Worm (Caenorhabditis elegans): ENCODE data around the gene C01G10.9.
"Not testable (repeated sequence)": the region's sequence is repeated elsewhere in the genome, so short reads cannot be mapped to it uniquely, and the experiment has no call there.

DNA sequence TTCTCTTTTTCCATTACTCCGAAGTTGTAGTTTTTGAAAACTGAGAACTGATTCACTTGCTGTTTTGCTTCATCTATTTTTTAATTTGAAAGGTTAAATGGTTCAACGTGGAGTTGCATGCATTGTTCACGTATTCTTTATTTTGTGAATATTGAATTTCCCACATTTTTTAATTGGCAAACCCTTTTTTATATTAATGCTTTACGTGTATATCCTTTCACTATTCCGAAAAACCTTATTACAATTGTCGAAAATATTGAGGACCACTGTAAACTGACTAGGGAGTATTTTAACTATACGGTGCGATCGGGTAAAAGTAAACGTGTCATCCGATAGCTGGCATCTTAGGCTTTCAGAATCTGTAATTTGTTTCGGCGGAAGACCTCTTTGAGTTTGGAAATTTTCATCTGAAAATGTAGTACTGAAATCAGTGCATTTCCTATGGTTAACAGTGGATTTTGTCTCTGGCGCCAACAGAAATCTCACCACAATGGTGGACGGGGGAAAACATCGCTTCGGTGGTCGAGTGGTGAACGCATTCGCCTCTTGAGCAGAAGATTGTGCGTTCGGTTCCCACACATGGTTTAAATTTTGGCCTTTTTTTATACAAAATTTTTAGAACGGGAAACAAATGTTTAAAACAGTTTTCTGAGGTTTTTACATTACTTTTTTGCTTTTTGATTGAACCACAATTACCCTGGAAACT lies 23.7 kb downstream of the C01G10.9 start, which contains the start of gene C01G10.14:
- TF ChIP-seq nhr-76 (tag; optimal IDR thresholded peaks at IDR 0.05); elt-3 (tag; optimal IDR thresholded peaks at IDR 0.05); ces-1 (GFP tag; optimal IDR thresholded peaks at IDR 0.05); mep-1 (tag; optimal IDR thresholded peaks at IDR 0.05); ztf-11 (tag; optimal IDR thresholded peaks at IDR 0.05); hlh-1 (tag; optimal IDR thresholded peaks at IDR 0.05); elt-1 (tag; optimal IDR thresholded peaks at IDR 0.05; ENCODE audit: borderline replicate concordance, insufficient read depth): not testable (repeated sequence)
